Fruit fly (Drosophila melanogaster) whole organism, embryonic: ENCODE results near the gene Myo28B1.

Experiments used
- Adf1 ChIP-seq: fragments of 200-800 bp; sonication (Bioruptor generic); IDR thresholded peaks from 2 replicates; pipeline ENCODE4 v1.3.6; 2022; ENCODE audit warnings: missing biosample characterization, missing genetic modification characterization
- B-H2 ChIP-seq: fragments of 200-800 bp; sonication (Bioruptor generic); optimal IDR thresholded peaks from 2 replicates; lab custom pipeline; 2018; ENCODE audit warnings: missing biosample characterization, mild to moderate bottlenecking, missing genetic modification characterization
- CG10462 ChIP-seq: fragments of 200-800 bp; sonication (Bioruptor generic); optimal IDR thresholded peaks from 2 replicates; lab custom pipeline; 2016; ENCODE audit warnings: missing biosample characterization, missing genetic modification characterization
- CG10543 ChIP-seq: fragments of 200-800 bp; sonication (Bioruptor generic); optimal IDR thresholded peaks from 3 replicates; lab custom pipeline; 2017; ENCODE audit warnings: missing biosample characterization, mild to moderate bottlenecking, missing genetic modification characterization, moderate library complexity
- CG12071 ChIP-seq: fragments of 200-800 bp; sonication (Bioruptor generic); optimal IDR thresholded peaks from 3 replicates; lab custom pipeline; 2018; ENCODE audit warnings: missing biosample characterization, mild to moderate bottlenecking, missing genetic modification characterization
- CG12769 ChIP-seq: fragments of 200-800 bp; sonication (Bioruptor generic); optimal IDR thresholded peaks from 2 replicates; lab custom pipeline; 2019; ENCODE audit warnings: missing biosample characterization, mild to moderate bottlenecking, missing genetic modification characterization, moderate library complexity
- CG30431 ChIP-seq: fragments of 200-800 bp; sonication (Bioruptor generic); optimal IDR thresholded peaks from 2 replicates; lab custom pipeline; 2017; ENCODE audit warnings: missing biosample characterization, missing genetic modification characterization
- CG31224 ChIP-seq: fragments of 200-800 bp; sonication (Bioruptor generic); IDR thresholded peaks from 2 replicates; pipeline ENCODE4 v1.3.6; 2022; ENCODE audit warnings: missing biosample characterization, missing genetic modification characterization
- CG4282 ChIP-seq: fragments of 200-800 bp; sonication (Bioruptor generic); optimal IDR thresholded peaks from 2 replicates; lab custom pipeline; 2016; ENCODE audit warnings: missing biosample characterization, missing genetic modification characterization
- CG43689 ChIP-seq: fragments of 200-800 bp; sonication (Bioruptor generic); IDR thresholded peaks from 2 replicates; pipeline ENCODE4 v1.3.6; 2022; ENCODE audit warnings: missing biosample characterization, missing genetic modification characterization
- CG4404 ChIP-seq: fragments of 200-800 bp; sonication (Bioruptor generic); IDR thresholded peaks from 2 replicates; pipeline ENCODE4 v1.3.6; 2022; ENCODE audit warnings: missing biosample characterization, missing genetic modification characterization
- CG5245 ChIP-seq: fragments of 200-800 bp; sonication (Bioruptor generic); optimal IDR thresholded peaks from 3 replicates; lab custom pipeline; 2016; ENCODE audit warnings: missing biosample characterization, missing genetic modification characterization
- CG6654 ChIP-seq: fragments of 200-800 bp; sonication (Bioruptor generic); optimal IDR thresholded peaks from 2 replicates; lab custom pipeline; 2017; ENCODE audit warnings: missing biosample characterization, mild to moderate bottlenecking, missing genetic modification characterization
- CG7745 ChIP-seq: fragments of 200-800 bp; sonication (Bioruptor generic); optimal IDR thresholded peaks from 2 replicates; lab custom pipeline; 2018; ENCODE audit warnings: missing biosample characterization, mild to moderate bottlenecking, missing genetic modification characterization, moderate library complexity
- CG7987 ChIP-seq: fragments of 200-800 bp; sonication (Bioruptor generic); optimal IDR thresholded peaks from 2 replicates; lab custom pipeline; 2018; ENCODE audit warnings: missing biosample characterization, mild to moderate bottlenecking, missing genetic modification characterization, moderate library complexity
- CG9817 ChIP-seq: fragments of 200-800 bp; sonication (Bioruptor generic); optimal IDR thresholded peaks from 2 replicates; lab custom pipeline; 2018; ENCODE audit warnings: missing biosample characterization, mild to moderate bottlenecking, missing genetic modification characterization, moderate library complexity
- CoRest ChIP-seq: fragments of 200-800 bp; sonication (Bioruptor generic); optimal IDR thresholded peaks from 3 replicates; lab custom pipeline; 2018; ENCODE audit warnings: missing biosample characterization, mild to moderate bottlenecking, missing genetic modification characterization, moderate library complexity
- D ChIP-seq, 2 experiments: fragments of 200-800 bp in 1 of 2; fragments of >200 bp in 1 of 2; sonication (Bioruptor generic) in 1 of 2; optimal IDR thresholded peaks; 2 replicates in 1 of 2; 3 replicates in 1 of 2; lab custom pipeline; 2017; ENCODE audit warnings: mild to moderate bottlenecking in 1 of 2, missing biosample characterization in 1 of 2, missing genetic modification characterization in 1 of 2, missing genetic modification reagents in 1 of 2
- Dek ChIP-seq: fragments of 200-800 bp; sonication (Bioruptor generic); optimal IDR thresholded peaks from 3 replicates; lab custom pipeline; 2019; ENCODE audit warnings: missing biosample characterization, mild to moderate bottlenecking, missing genetic modification characterization, moderate library complexity
- Dfd ChIP-seq, 2 experiments: fragments of >200 bp; optimal IDR thresholded peaks; 2 replicates each; lab custom pipeline; 2017; ENCODE audit warnings: missing biosample characterization in 2 of 2, missing genetic modification characterization in 2 of 2
- Dll ChIP-seq: fragments of 200-800 bp; sonication (Bioruptor generic); IDR thresholded peaks from 4 replicates; pipeline ENCODE4 v1.3.6; 2022; ENCODE audit warnings: missing biosample characterization, missing genetic modification characterization; ENCODE audit not compliant: partially characterized antibody
- Gug ChIP-seq: fragments of 200-800 bp; sonication (Bioruptor generic); IDR thresholded peaks from 4 replicates; pipeline ENCODE4 v1.3.6; 2022; ENCODE audit warnings: missing biosample characterization, missing genetic modification characterization
- Hmr ChIP-seq: fragments of 200-800 bp; sonication (Bioruptor generic); optimal IDR thresholded peaks from 3 replicates; lab custom pipeline; 2017; ENCODE audit warnings: mild to moderate bottlenecking, missing biosample characterization, missing genetic modification reagents, missing genetic modification characterization
- MBD-R2 ChIP-seq: fragments of 200-800 bp; sonication (Bioruptor generic); IDR thresholded peaks from 2 replicates; pipeline ENCODE4 v1.3.6; 2022; ENCODE audit warnings: missing biosample characterization, missing genetic modification characterization
- Med ChIP-seq: fragments of 200-800 bp; sonication (Bioruptor generic); peaks from one replicate; lab custom pipeline; 2016; ENCODE audit warnings: missing biosample characterization, missing genetic modification characterization, mild to moderate bottlenecking, inconsistent platforms, moderate library complexity
- Neu2 ChIP-seq: fragments of 200-800 bp; sonication (Bioruptor generic); optimal IDR thresholded peaks from 3 replicates; lab custom pipeline; 2016; ENCODE audit warnings: missing biosample characterization, missing genetic modification characterization, borderline replicate concordance
- NfI ChIP-seq: fragments of 200-800 bp; sonication (Bioruptor generic); optimal IDR thresholded peaks from 3 replicates; lab custom pipeline; 2018; ENCODE audit warnings: missing biosample characterization, mild to moderate bottlenecking, missing genetic modification characterization, moderate library complexity
- PHDP ChIP-seq: fragments of 200-800 bp; sonication (Bioruptor generic); optimal IDR thresholded peaks from 3 replicates; lab custom pipeline; 2018; ENCODE audit warnings: missing biosample characterization, mild to moderate bottlenecking, missing genetic modification characterization, moderate library complexity
- Ptx1 ChIP-seq: fragments of 200-800 bp; sonication (Bioruptor generic); IDR thresholded peaks from 2 replicates; pipeline ENCODE4 v1.3.6; 2022; ENCODE audit warnings: missing biosample characterization, missing genetic modification characterization
- Scr ChIP-seq: fragments of 200-800 bp; sonication (Bioruptor generic); IDR thresholded peaks from 2 replicates; pipeline ENCODE4 v1.3.6; 2022; ENCODE audit warnings: missing biosample characterization, missing genetic modification characterization; ENCODE audit not compliant: partially characterized antibody
- Spps ChIP-seq: fragments of 200-800 bp; sonication (Bioruptor generic); optimal IDR thresholded peaks from 2 replicates; lab custom pipeline; 2018; ENCODE audit warnings: missing biosample characterization, mild to moderate bottlenecking, missing genetic modification characterization
- Xrp1 ChIP-seq: fragments of 200-800 bp; sonication (Bioruptor generic); IDR thresholded peaks from 2 replicates; pipeline ENCODE4 v1.3.6; 2022; ENCODE audit warnings: missing biosample characterization, missing genetic modification characterization
- ap ChIP-seq: fragments of 200-800 bp; sonication (Bioruptor generic); IDR thresholded peaks from 2 replicates; pipeline ENCODE4 v1.3.6; 2022; ENCODE audit warnings: missing biosample characterization, missing genetic modification characterization
- az2 ChIP-seq: fragments of 200-800 bp; sonication (Bioruptor generic); optimal IDR thresholded peaks from 3 replicates; lab custom pipeline; 2016; ENCODE audit warnings: missing biosample characterization, missing genetic modification characterization
- cg ChIP-seq: fragments of 200-800 bp; sonication (Bioruptor generic); optimal IDR thresholded peaks from 3 replicates; lab custom pipeline; 2019; ENCODE audit warnings: missing biosample characterization, mild to moderate bottlenecking, missing genetic modification characterization, moderate library complexity
- crc ChIP-seq: fragments of 200-800 bp; sonication (Bioruptor generic); optimal IDR thresholded peaks from 2 replicates; lab custom pipeline; 2016; ENCODE audit warnings: missing biosample characterization, missing genetic modification characterization
- danr ChIP-seq: fragments of 200-800 bp; sonication (Bioruptor generic); IDR thresholded peaks from 2 replicates; pipeline ENCODE4 v1.3.6; 2022; ENCODE audit warnings: missing biosample characterization, missing genetic modification characterization
- exex ChIP-seq: fragments of 200-800 bp; sonication (Bioruptor generic); optimal IDR thresholded peaks from 4 replicates; lab custom pipeline; 2018; ENCODE audit warnings: missing biosample characterization, mild to moderate bottlenecking, missing genetic modification characterization, moderate library complexity
- her ChIP-seq: fragments of 200-800 bp; sonication (Bioruptor generic); optimal IDR thresholded peaks from 2 replicates; lab custom pipeline; 2016; ENCODE audit warnings: missing biosample characterization, missing genetic modification characterization
- onecut ChIP-seq: fragments of 200-800 bp; sonication (Bioruptor generic); IDR thresholded peaks from 2 replicates; pipeline ENCODE4 v1.3.6; 2022; ENCODE audit warnings: missing biosample characterization, missing genetic modification characterization
- org-1 ChIP-seq: fragments of 200-800 bp; sonication (Bioruptor generic); optimal IDR thresholded peaks from 2 replicates; lab custom pipeline; 2017; ENCODE audit warnings: missing biosample characterization, missing genetic modification characterization
- pan ChIP-seq, 4 experiments: fragments of >200 bp in 3 of 4; fragments of 200-800 bp in 1 of 4; sonication (Bioruptor generic) in 1 of 4; optimal IDR thresholded peaks in 3 of 4; IDR thresholded peaks in 1 of 4; 2 replicates each; pipeline versions ENCODE4 v1.3.6 to Lab custom; 2017 to 2022; ENCODE audit warnings: missing biosample characterization in 2 of 4, missing genetic modification characterization in 2 of 4, mixed read lengths in 1 of 4
- pum ChIP-seq: fragments of 200-800 bp; sonication (Bioruptor generic); optimal IDR thresholded peaks from 2 replicates; lab custom pipeline; 2016; ENCODE audit warnings: missing biosample characterization, missing genetic modification characterization
- salm ChIP-seq: fragments of 200-800 bp; sonication (Bioruptor generic); optimal IDR thresholded peaks from 2 replicates; lab custom pipeline; 2018; ENCODE audit warnings: missing biosample characterization, mild to moderate bottlenecking, missing genetic modification characterization
- so ChIP-seq: fragments of 200-800 bp; sonication (Bioruptor generic); IDR thresholded peaks from 3 replicates; pipeline ENCODE4 v1.3.6; 2022; ENCODE audit warnings: missing biosample characterization, missing genetic modification characterization
- stc ChIP-seq: fragments of 200-800 bp; sonication (Bioruptor generic); IDR thresholded peaks from 2 replicates; pipeline ENCODE4 v1.3.6; 2022; ENCODE audit warnings: missing biosample characterization, missing genetic modification characterization
- sug ChIP-seq: fragments of 200-800 bp; optimal IDR thresholded peaks from 2 replicates; lab custom pipeline; 2019; ENCODE audit warnings: missing biosample characterization, mild to moderate bottlenecking, missing genetic modification characterization, moderate library complexity
- trem ChIP-seq: fragments of 200-800 bp; optimal IDR thresholded peaks from 3 replicates; lab custom pipeline; 2019; ENCODE audit warnings: missing biosample characterization, mild to moderate bottlenecking, missing genetic modification characterization, moderate library complexity
- tup ChIP-seq: fragments of 200-800 bp; sonication (Bioruptor generic); optimal IDR thresholded peaks from 2 replicates; lab custom pipeline; 2016; ENCODE audit warnings: missing biosample characterization, mild to moderate bottlenecking, missing genetic modification characterization, moderate library complexity
- wdn ChIP-seq: fragments of 200-800 bp; sonication (Bioruptor generic); IDR thresholded peaks from 2 replicates; pipeline ENCODE4 v1.3.6; 2022; ENCODE audit warnings: missing biosample characterization, missing genetic modification characterization
- zen ChIP-seq: fragments of 200-800 bp; sonication (Bioruptor generic); optimal IDR thresholded peaks from 3 replicates; lab custom pipeline; 2018; ENCODE audit warnings: missing biosample characterization, mild to moderate bottlenecking, missing genetic modification characterization, moderate library complexity

Gene Myo28B1

dm6 chr2L:7685290-7685689 is 19.4 kb downstream of the Myo28B1 start (continued):
- TF ChIP-seq Med (GFP tag; lab: Kevin White, UChicago) (peak; percentile 33), MBD-R2 (GFP tag; lab: Robert Waterston, UW) (no peak), ap (GFP tag; lab: Robert Waterston, UW) (no peak), org-1 (GFP tag; lab: Kevin White, UChicago) (no peak), Xrp1 (GFP tag; lab: Robert Waterston, UW) (no peak), pan (optimal IDR thresholded peaks at IDR 0.05; lab: Kevin White, UChicago) (no peak), pan (GFP tag; optimal IDR thresholded peaks at IDR 0.05 in 1 of 2, IDR thresholded peaks at IDR 0.05 in 1 of 2) (no peak), Hmr (no peak), CG4282 (GFP tag; lab: Kevin White, UChicago) (no peak), CG31224 (no peak), Gug (GFP tag; lab: Robert Waterston, UW) (no peak), pum (GFP tag; lab: Kevin White, UChicago) (no peak), D (optimal IDR thresholded peaks at IDR 0.05; lab: Kevin White, UChicago) (no peak), D (GFP tag; optimal IDR thresholded peaks at IDR 0.05; lab: Kevin White, UChicago) (no peak), wdn (GFP tag; lab: Robert Waterston, UW) (no peak), Scr (GFP tag; lab: Robert Waterston, UW) (no peak), CG9817 (tag; lab: Kevin White, UChicago) (no peak), az2 (GFP tag; lab: Kevin White, UChicago) (no peak), CG10462 (GFP tag; lab: Kevin White, UChicago) (no peak), trem (tag; lab: Kevin White, UChicago) (no peak), salm (tag; lab: Kevin White, UChicago) (peak; percentile 30), Ptx1 (GFP tag; lab: Robert Waterston, UW) (no peak), zen (no peak), Dfd (GFP tag; optimal IDR thresholded peaks at IDR 0.05; lab: Kevin White, UChicago) (no peak), CG12769 (no peak), sug (tag; lab: Kevin White, UChicago) (peak; percentile 79), CoRest (no peak), her (no peak), Dll (GFP tag; lab: Robert Waterston, UW) (no peak), CG10543 (peak; percentile 25), so (GFP tag; lab: Robert Waterston, UW) (no peak), onecut (GFP tag; lab: Robert Waterston, UW) (no peak), danr (no peak), CG30431 (no peak), tup (GFP tag; lab: Kevin White, UChicago) (no peak), PHDP (tag; lab: Kevin White, UChicago) (no peak), CG43689 (no peak), CG7745 (tag; lab: Kevin White, UChicago) (no peak), CG12071 (GFP tag; lab: Kevin White, UChicago) (peak; percentile 35), Spps (tag; lab: Kevin White, UChicago) (no peak), Neu2 (GFP tag; lab: Kevin White, UChicago) (no peak), Dek (tag; lab: Kevin White, UChicago) (no peak), CG5245 (GFP tag; lab: Kevin White, UChicago) (no peak), stc (no peak), CG7987 (GFP tag; lab: Kevin White, UChicago) (no peak), CG4404 (GFP tag; lab: Robert Waterston, UW) (no peak), CG6654 (GFP tag; lab: Kevin White, UChicago) (no peak), B-H2 (GFP tag; lab: Kevin White, UChicago) (no peak), NfI (GFP tag; lab: Kevin White, UChicago) (no peak), crc (GFP tag; lab: Kevin White, UChicago) (no peak), Adf1 (GFP tag; lab: Robert Waterston, UW) (peak; percentile 11; the same call in 1 of the 2 replicates), cg (no peak), exex (tag; lab: Kevin White, UChicago) (peak; percentile 95)
